Worm (Caenorhabditis elegans) whole organism, young adult: ENCODE measurements around the gene str-263.

Experiments used
- B0035.1 ChIP-seq: sonication (generic microtip); optimal IDR thresholded peaks from 2 replicates; lab custom pipeline; 2016; ENCODE audit warnings: missing genetic modification characterization, mild to moderate bottlenecking, missing compliant biosample characterization, missing genotype, missing genetic modification reagents
- C17E4.6 ChIP-seq: fragments of 200-800 bp; sonication (Bioruptor generic); IDR thresholded peaks from 2 replicates; pipeline ENCODE4 v1.3.6; 2022; ENCODE audit warnings: missing genetic modification reagents, missing genetic modification characterization, missing compliant biosample characterization
- D2030.7 ChIP-seq: fragments of 200-800 bp; sonication (Bioruptor generic); IDR thresholded peaks from 2 replicates; pipeline ENCODE4 v1.3.6; 2022; ENCODE audit warnings: missing genetic modification reagents, missing genetic modification characterization, missing compliant biosample characterization
- F23B12.7 ChIP-seq: sonication (generic microtip); optimal IDR thresholded peaks from 2 replicates; lab custom pipeline; 2017; ENCODE audit warnings: missing genetic modification characterization, mild to moderate bottlenecking, missing compliant biosample characterization, antibody characterized with exemption, moderate library complexity; ENCODE audit not compliant: insufficient read depth
- F33H1.4 ChIP-seq: fragments of 200-800 bp; sonication (Bioruptor generic); IDR thresholded peaks from 2 replicates; pipeline ENCODE4 v1.3.6; 2022; ENCODE audit warnings: missing genetic modification reagents, missing genetic modification characterization, missing compliant biosample characterization
- F52B5.7 ChIP-seq: sonication (generic microtip); optimal IDR thresholded peaks from 2 replicates; lab custom pipeline; 2016; ENCODE audit warnings: mild to moderate bottlenecking, missing genetic modification characterization, missing compliant biosample characterization
- F55B11.4 ChIP-seq: sonication (generic microtip); optimal IDR thresholded peaks from 2 replicates; lab custom pipeline; 2016; ENCODE audit warnings: missing compliant biosample characterization, missing genetic modification characterization, borderline replicate concordance; ENCODE audit not compliant: insufficient read depth
- F57A8.1 ChIP-seq: fragments of 200-800 bp; sonication (Bioruptor generic); optimal IDR thresholded peaks from 2 replicates; lab custom pipeline; 2018; ENCODE audit warnings: mild to moderate bottlenecking, missing genetic modification characterization, moderate library complexity, missing compliant biosample characterization
- K11D2.4 ChIP-seq: fragments of 200-800 bp; sonication (Bioruptor generic); IDR thresholded peaks from 2 replicates; pipeline ENCODE4 v1.3.6; 2022; ENCODE audit warnings: missing genetic modification reagents, missing genetic modification characterization, missing compliant biosample characterization
- K12H6.12 ChIP-seq: fragments of 200-800 bp; sonication (Bioruptor generic); optimal IDR thresholded peaks from 2 replicates; lab custom pipeline; 2018; ENCODE audit warnings: mild to moderate bottlenecking, missing genetic modification characterization, missing compliant biosample characterization
- T07F8.4 ChIP-seq: sonication (generic microtip); optimal IDR thresholded peaks from 2 replicates; lab custom pipeline; 2016; ENCODE audit warnings: mild to moderate bottlenecking, missing genetic modification characterization, moderate library complexity, missing compliant biosample characterization
- T26A5.8 ChIP-seq: sonication (generic microtip); optimal IDR thresholded peaks from 2 replicates; lab custom pipeline; 2016; ENCODE audit warnings: missing genetic modification characterization, missing compliant biosample characterization
- Y56A3A.18 ChIP-seq: fragments of 200-800 bp; sonication (Bioruptor generic); IDR thresholded peaks from 2 replicates; pipeline ENCODE4 v1.3.6; 2022; ENCODE audit warnings: missing genetic modification reagents, missing genetic modification characterization, missing compliant biosample characterization
- atf-7 ChIP-seq: sonication (generic microtip); optimal IDR thresholded peaks from 2 replicates; lab custom pipeline; 2017; ENCODE audit warnings: mild to moderate bottlenecking, missing genetic modification characterization, missing compliant biosample characterization
- athp-1 ChIP-seq: sonication (generic microtip); optimal IDR thresholded peaks from 2 replicates; lab custom pipeline; 2017; ENCODE audit warnings: mild to moderate bottlenecking, missing genetic modification characterization, missing compliant biosample characterization
- bed-2 ChIP-seq: fragments of 200-800 bp; sonication (Bioruptor generic); IDR thresholded peaks from 2 replicates; pipeline ENCODE4 v1.3.6; 2022; ENCODE audit warnings: missing genetic modification reagents, missing genetic modification characterization, missing compliant biosample characterization
- cebp-1 ChIP-seq, 2 experiments: fragments of 200-800 bp in 1 of 2; sonication (Bioruptor generic) in 1 of 2; sonication (generic microtip) in 1 of 2; IDR thresholded peaks in 1 of 2; optimal IDR thresholded peaks in 1 of 2; 2 replicates each; pipeline versions ENCODE4 v1.3.6 to Lab custom; 2017 to 2022; ENCODE audit warnings: missing compliant biosample characterization in 2 of 2, missing genetic modification characterization in 2 of 2, mild to moderate bottlenecking in 1 of 2, missing genetic modification reagents in 1 of 2, moderate library complexity in 1 of 2
- ceh-27 ChIP-seq: fragments of 200-800 bp; sonication (Bioruptor generic); optimal IDR thresholded peaks from 2 replicates; lab custom pipeline; 2018; ENCODE audit warnings: mild to moderate bottlenecking, missing genetic modification characterization, moderate library complexity, missing compliant biosample characterization
- ceh-40 ChIP-seq: fragments of 200-800 bp; sonication (Bioruptor generic); IDR thresholded peaks from 2 replicates; pipeline ENCODE4 v1.3.6; 2022; ENCODE audit warnings: missing genetic modification characterization, missing compliant biosample characterization
- ceh-91 ChIP-seq: fragments of 200-800 bp; sonication (Bioruptor generic); IDR thresholded peaks from 2 replicates; pipeline ENCODE4 v1.3.6; 2022; ENCODE audit warnings: missing genetic modification reagents, missing genetic modification characterization, missing compliant biosample characterization
- dox-1 ChIP-seq: fragments of 200-800 bp; sonication (Bioruptor generic); IDR thresholded peaks from 2 replicates; pipeline ENCODE4 v1.3.6; 2022; ENCODE audit warnings: missing genetic modification reagents, missing genetic modification characterization, missing compliant biosample characterization
- dpl-1 ChIP-seq: fragments of 150-350 bp; optimal IDR thresholded peaks from 2 replicates; lab custom pipeline; 2014; ENCODE audit warnings: missing biosample characterization, missing genetic modification reagents, missing genetic modification characterization
- egl-44 ChIP-seq: fragments of 200-800 bp; sonication (Bioruptor generic); IDR thresholded peaks from 2 replicates; pipeline ENCODE4 v1.3.6; 2022; ENCODE audit warnings: missing genetic modification reagents, missing genetic modification characterization, missing compliant biosample characterization
- ets-4 ChIP-seq: fragments of 200-800 bp; sonication (Bioruptor generic); optimal IDR thresholded peaks from 2 replicates; lab custom pipeline; 2018; ENCODE audit warnings: mild to moderate bottlenecking, missing genetic modification characterization, missing compliant biosample characterization
- him-1 ChIP-seq: sonication (generic microtip); optimal IDR thresholded peaks from 2 replicates; lab custom pipeline; 2016; ENCODE audit warnings: missing genotype, missing genetic modification reagents, missing genetic modification characterization, missing compliant biosample characterization
- hlh-26 ChIP-seq: fragments of 200-800 bp; sonication (Bioruptor generic); conservative IDR thresholded peaks from 2 replicates; pipeline ENCODE4 v1.3.6; 2022; ENCODE audit warnings: missing genetic modification reagents, missing genetic modification characterization, missing compliant biosample characterization
- hrde-1 ChIP-seq: sonication (generic microtip); optimal IDR thresholded peaks from 2 replicates; lab custom pipeline; 2016; ENCODE audit warnings: missing genetic modification characterization, mild to moderate bottlenecking, missing compliant biosample characterization, moderate library complexity, missing genotype, missing genetic modification reagents, borderline replicate concordance
- hsf-1 ChIP-seq: fragments of 200-800 bp; sonication (Bioruptor generic); IDR thresholded peaks from 2 replicates; pipeline ENCODE4 v1.3.6; 2022; ENCODE audit warnings: missing genetic modification reagents, missing genetic modification characterization, missing compliant biosample characterization
- lin-35 ChIP-seq, 3 experiments: fragments of 150-350 bp in 2 of 3; sonication (generic microtip) in 1 of 3; optimal IDR thresholded peaks; 2 replicates each; lab custom pipeline; 2014 to 2018; ENCODE audit warnings: missing biosample characterization in 3 of 3, missing genetic modification characterization in 3 of 3, missing genetic modification reagents in 3 of 3
- lir-1 ChIP-seq: fragments of 200-800 bp; sonication (Bioruptor generic); conservative IDR thresholded peaks from 2 replicates; pipeline ENCODE4 v1.3.6; 2022; ENCODE audit warnings: missing genetic modification reagents, missing genetic modification characterization, missing compliant biosample characterization
- lsl-1 ChIP-seq: fragments of 200-800 bp; sonication (Bioruptor generic); optimal IDR thresholded peaks from 2 replicates; lab custom pipeline; 2018; ENCODE audit warnings: mild to moderate bottlenecking, missing genetic modification characterization, moderate library complexity, missing compliant biosample characterization
- nfya-2 ChIP-seq: fragments of 200-800 bp; sonication (Bioruptor generic); IDR thresholded peaks from 2 replicates; pipeline ENCODE4 v1.3.6; 2022; ENCODE audit warnings: missing genetic modification reagents, missing genetic modification characterization, missing compliant biosample characterization
- nfyb-1 ChIP-seq: fragments of 200-800 bp; sonication (Bioruptor generic); IDR thresholded peaks from 2 replicates; pipeline ENCODE4 v1.3.6; 2022; ENCODE audit warnings: missing genetic modification reagents, missing genetic modification characterization, missing compliant biosample characterization
- nhr-179 ChIP-seq: sonication (generic microtip); optimal IDR thresholded peaks from 2 replicates; lab custom pipeline; 2016; ENCODE audit warnings: mild to moderate bottlenecking, missing genetic modification characterization, missing compliant biosample characterization
- nhr-27 ChIP-seq: fragments of 200-800 bp; sonication (Bioruptor generic); optimal IDR thresholded peaks from 2 replicates; lab custom pipeline; 2018; ENCODE audit warnings: mild to moderate bottlenecking, missing genetic modification characterization, moderate library complexity, missing compliant biosample characterization
- nhr-80 ChIP-seq: sonication (generic microtip); optimal IDR thresholded peaks from 2 replicates; lab custom pipeline; 2016; ENCODE audit warnings: missing genetic modification characterization, missing compliant biosample characterization
- sea-2 ChIP-seq: fragments of 200-800 bp; sonication (Bioruptor generic); IDR thresholded peaks from 2 replicates; pipeline ENCODE4 v1.3.6; 2022; ENCODE audit warnings: missing genetic modification characterization, missing compliant biosample characterization
- tbx-9 ChIP-seq: sonication (generic microtip); optimal IDR thresholded peaks from 2 replicates; lab custom pipeline; 2016; ENCODE audit warnings: borderline replicate concordance, missing genetic modification characterization, inconsistent platforms, missing compliant biosample characterization
- ztf-6 ChIP-seq: fragments of 200-800 bp; sonication (Bioruptor generic); IDR thresholded peaks from 2 replicates; pipeline ENCODE4 v1.3.6; 2022; ENCODE audit warnings: missing genetic modification reagents, missing genetic modification characterization, missing compliant biosample characterization

Gene str-263

ce11 chrV:15571006-15571526 lies 41.9 kb upstream of the str-263 start, which contains the start of gene fbxa-95:
Gene fbxa-95, plus strand, starts transcription at chrV:15571476.
- no peak for TF ChIP-seq F23B12.7 (tag; lab: Kevin White, UChicago)
- TF ChIP-seq him-1 (tag; lab: Kevin White, UChicago), result peak; percentile 31
- peak; percentile 62 for TF ChIP-seq lsl-1 (GFP tag; lab: Kevin White, UChicago)
- peak; percentile 64 for TF ChIP-seq athp-1 (tag; lab: Kevin White, UChicago)

DNA sequence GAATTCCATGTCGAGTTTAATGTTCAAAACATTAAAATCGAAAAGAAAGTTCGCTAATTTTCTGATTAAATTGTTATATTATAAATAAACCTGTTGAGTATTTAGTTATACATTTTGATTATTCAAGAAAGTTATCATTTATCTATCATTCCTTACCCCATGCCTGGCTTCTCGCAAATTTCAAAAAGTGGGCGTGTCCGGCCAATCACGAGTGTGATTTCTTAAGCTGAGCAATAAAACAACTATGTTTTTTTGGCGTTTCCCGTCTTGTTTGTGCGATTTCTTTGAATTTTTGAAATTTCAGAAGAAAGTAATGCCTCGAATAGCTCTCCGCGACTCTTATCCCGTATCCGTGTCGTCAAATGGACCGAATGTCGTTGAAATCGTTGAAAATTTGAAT lies 40.4 kb upstream of the str-263 start, which contains the start of gene fbxa-94:
fbxa-94 (plus strand) TSS at position 301 of the 400 bp plus-strand sequence.
- TF ChIP-seq F33H1.4 (GFP tag; lab: Robert Waterston, UW), result no peak
- TF ChIP-seq nhr-179 (tag; lab: Kevin White, UChicago), result no peak
- TF ChIP-seq lsl-1 (GFP tag; lab: Kevin White, UChicago), result no peak
- no peak for TF ChIP-seq T26A5.8 (tag; lab: Kevin White, UChicago)
- no peak for TF ChIP-seq ceh-40
- TF ChIP-seq nhr-80 (tag; lab: Kevin White, UChicago), result no peak
- TF ChIP-seq K12H6.12 (tag; lab: Kevin White, UChicago), result no peak
- TF ChIP-seq, all 124 proteins: peak for 0

DNA sequence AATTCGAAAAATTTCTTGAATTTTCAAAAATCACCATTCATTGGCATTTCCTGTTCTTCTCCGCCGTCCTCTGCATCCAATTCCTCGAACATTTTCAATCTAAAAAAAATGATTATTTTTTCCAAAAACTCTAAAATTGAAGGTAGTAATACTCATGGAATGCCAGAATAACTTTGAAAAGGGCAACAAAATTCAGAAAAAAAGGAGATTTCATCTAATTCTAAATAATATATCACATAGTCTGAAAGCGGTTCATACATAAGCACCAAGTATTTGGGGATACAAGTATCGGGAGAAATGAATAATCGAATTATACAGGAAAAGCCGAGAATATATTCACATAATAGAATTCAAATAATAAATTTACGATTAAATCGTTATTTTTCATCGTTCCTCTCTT lies 37.7 kb upstream of the str-263 start, which contains the start of gene mdt-28:
mdt-28 (minus strand) TSS at position 101 of the 400 bp plus-strand sequence.
- no peak for TF ChIP-seq nhr-80 (tag; lab: Kevin White, UChicago)
- no peak for TF ChIP-seq dox-1 (GFP tag; lab: Robert Waterston, UW)
- TF ChIP-seq ztf-6 (GFP tag; lab: Robert Waterston, UW), result no peak
- no peak for TF ChIP-seq nfyb-1 (GFP tag; lab: Robert Waterston, UW)
- no peak for TF ChIP-seq egl-44 (GFP tag; lab: Robert Waterston, UW)
- TF ChIP-seq T07F8.4 (tag; lab: Kevin White, UChicago), result no peak
- TF ChIP-seq nhr-27 (tag; lab: Kevin White, UChicago), result no peak

- TF ChIP-seq lir-1 (GFP tag; lab: Robert Waterston, UW) (no peak), bed-2 (no peak), atf-7 (tag; lab: Kevin White, UChicago) (no peak)
- TF ChIP-seq, all 124 proteins: peak for 0
Observed at ce11 chrV:15577395-15577896, 35.5 kb upstream of the str-263 start, which contains the start of gene atx-3. Gene atx-3, minus strand, starts transcription at chrV:15577445.

- no peak for TF ChIP-seq ets-4 (GFP tag; lab: Kevin White, UChicago)
- no peak for TF ChIP-seq F55B11.4 (tag; lab: Kevin White, UChicago)
- TF ChIP-seq hrde-1 (tag; lab: Kevin White, UChicago), result no peak
- TF ChIP-seq nfya-2 (GFP tag; lab: Robert Waterston, UW), result no peak
- TF ChIP-seq ceh-27 (GFP tag; lab: Kevin White, UChicago), result no peak
- no peak for TF ChIP-seq egl-44 (GFP tag; lab: Robert Waterston, UW)
- TF ChIP-seq Y56A3A.18 (GFP tag; lab: Robert Waterston, UW), result no peak
- TF ChIP-seq T26A5.8 (tag; lab: Kevin White, UChicago), result no peak
- TF ChIP-seq bed-2, result no peak
- no peak for TF ChIP-seq tbx-9 (tag; lab: Kevin White, UChicago)
- TF ChIP-seq sea-2 (GFP tag; lab: Robert Waterston, UW), result no peak
- TF ChIP-seq D2030.7 (GFP tag; lab: Robert Waterston, UW), result no peak
- TF ChIP-seq B0035.1 (tag; lab: Kevin White, UChicago), result no peak
- TF ChIP-seq F57A8.1 (GFP tag; lab: Kevin White, UChicago), result no peak
- no peak for TF ChIP-seq ceh-91 (GFP tag; lab: Robert Waterston, UW)
- no peak for TF ChIP-seq him-1 (tag; lab: Kevin White, UChicago)
- peak; percentile 48 for TF ChIP-seq dpl-1 (GFP tag; lab: Kevin White, UChicago)
- no peak for TF ChIP-seq K11D2.4 (GFP tag; lab: Robert Waterston, UW)
- TF ChIP-seq cebp-1 (GFP tag; IDR thresholded peaks at IDR 0.05; lab: Robert Waterston, UW), result no peak
- peak; percentile 28 for TF ChIP-seq cebp-1 (tag; optimal IDR thresholded peaks at IDR 0.05; lab: Kevin White, UChicago)
- TF ChIP-seq hsf-1 (GFP tag; lab: Robert Waterston, UW), result no peak
- peak in 1 of 3 experiments; percentile 74 for TF ChIP-seq lin-35 (GFP tag; optimal IDR thresholded peaks at IDR 0.05; lab: Kevin White, UChicago)
- TF ChIP-seq F52B5.7 (tag; lab: Kevin White, UChicago), result no peak
- TF ChIP-seq hlh-26 (GFP tag; lab: Robert Waterston, UW), result no peak
- TF ChIP-seq C17E4.6 (GFP tag; lab: Robert Waterston, UW), result no peak
Observed at ce11 chrV:15578386-15578785, 34.6 kb upstream of the str-263 start, which contains the start of gene F28F8.9. Gene F28F8.9, minus strand, starts transcription at chrV:15578673.
